Worm (Caenorhabditis elegans) whole organism, L4 larva: ENCODE data around the gene F20D6.9.

Experiments used
- ZK546.5 ChIP-seq, 2 experiments: sonication (generic microtip); optimal IDR thresholded peaks; 2 replicates each; lab custom pipeline; 2017; ENCODE audit warnings: missing biosample characterization in 2 of 2, missing genetic modification characterization in 2 of 2
- arid-1 ChIP-seq: fragments of 200-800 bp; sonication (Bioruptor generic); conservative IDR thresholded peaks from 2 replicates; pipeline ENCODE4 v1.3.6; 2022; ENCODE audit warnings: missing genetic modification reagents, missing genetic modification characterization, missing compliant biosample characterization
- ces-1 ChIP-seq: fragments of 150-350 bp; sonication (generic microtip); optimal IDR thresholded peaks from 4 replicates; lab custom pipeline; 2014; ENCODE audit warnings: missing biosample characterization, missing genetic modification reagents, missing genetic modification characterization
- daf-12 ChIP-seq: fragments of 150-350 bp; optimal IDR thresholded peaks from 2 replicates; lab custom pipeline; 2014; ENCODE audit warnings: missing biosample characterization, missing genetic modification reagents, missing genetic modification characterization
- fos-1 ChIP-seq: fragments of 150-350 bp; optimal IDR thresholded peaks from 2 replicates; lab custom pipeline; 2014; ENCODE audit warnings: missing biosample characterization, missing genetic modification characterization
- hmg-1.1 ChIP-seq: fragments of 200-800 bp; sonication (Bioruptor generic); IDR thresholded peaks from 2 replicates; pipeline ENCODE4 v1.3.6; 2022; ENCODE audit warnings: missing genetic modification reagents, missing genetic modification characterization, missing compliant biosample characterization
- lin-1 ChIP-seq: fragments of 200-800 bp; sonication (Bioruptor generic); IDR thresholded peaks from 2 replicates; pipeline ENCODE4 v1.3.6; 2022; ENCODE audit warnings: missing genetic modification reagents, missing genetic modification characterization, missing compliant biosample characterization
- lin-39 ChIP-seq: fragments of 150-350 bp; optimal IDR thresholded peaks from 2 replicates; lab custom pipeline; 2014; ENCODE audit warnings: missing biosample characterization, missing genetic modification reagents, missing genetic modification characterization
- nhr-11 ChIP-seq: fragments of 150-350 bp; optimal IDR thresholded peaks from 2 replicates; lab custom pipeline; 2014; ENCODE audit warnings: missing biosample characterization, missing genetic modification characterization
- nhr-237 ChIP-seq: sonication (generic microtip); optimal IDR thresholded peaks from 2 replicates; lab custom pipeline; 2017; ENCODE audit warnings: missing biosample characterization, missing genetic modification characterization
- nhr-77 ChIP-seq: fragments of 150-350 bp; optimal IDR thresholded peaks from 2 replicates; lab custom pipeline; 2014; ENCODE audit warnings: missing biosample characterization, missing genetic modification characterization
- pqm-1 ChIP-seq: sonication (generic microtip); optimal IDR thresholded peaks from 2 replicates; lab custom pipeline; 2017; ENCODE audit warnings: missing biosample characterization, missing genetic modification characterization
- snpc-4 ChIP-seq: fragments of 150-350 bp; optimal IDR thresholded peaks from 2 replicates; lab custom pipeline; 2014; ENCODE audit warnings: missing biosample characterization, missing genetic modification characterization

- no peak for TF ChIP-seq snpc-4 (tag; lab: Kevin White, UChicago)
- no peak for TF ChIP-seq pqm-1 (tag; lab: Kevin White, UChicago)
- TF ChIP-seq lin-39 (tag; lab: Kevin White, UChicago), result no peak
- no peak for TF ChIP-seq daf-12 (tag; lab: Kevin White, UChicago)
- no peak for TF ChIP-seq arid-1
- no peak for TF ChIP-seq nhr-77 (tag; lab: Kevin White, UChicago)
- no peak for TF ChIP-seq hmg-1.1
- no peak for TF ChIP-seq nhr-237
- no peak for TF ChIP-seq lin-1 (GFP tag; lab: Robert Waterston, UW)
- TF ChIP-seq nhr-11, result no peak
- TF ChIP-seq ZK546.5 (tag; optimal IDR thresholded peaks at IDR 0.05; lab: Kevin White, UChicago), result no peak
- TF ChIP-seq ces-1 (GFP tag; lab: Kevin White, UChicago), result no peak
- no peak for TF ChIP-seq fos-1 (tag; lab: Kevin White, UChicago)
These were observed 8.1 kb downstream of the F20D6.9 start for ce11 chrV:8169150-8169549.
